Worm (Caenorhabditis elegans) whole organism, L1 larva: ENCODE results near the gene Y43F8B.9.

Experiments used
- C34B4.2 ChIP-seq: sonication (generic microtip); optimal IDR thresholded peaks from 2 replicates; lab custom pipeline; 2017; ENCODE audit warnings: mild to moderate bottlenecking, missing genetic modification characterization, missing compliant biosample characterization
- alr-1 ChIP-seq: fragments of 200-800 bp; sonication (Bioruptor generic); optimal IDR thresholded peaks from 2 replicates; lab custom pipeline; 2018; ENCODE audit warnings: borderline replicate concordance, mild to moderate bottlenecking, missing genetic modification characterization, missing compliant biosample characterization
- aly-2 ChIP-seq: fragments of 150-350 bp; optimal IDR thresholded peaks from 2 replicates; lab custom pipeline; 2014; ENCODE audit warnings: missing biosample characterization, missing genetic modification characterization
- egl-27 ChIP-seq, 2 experiments: fragments of 150-350 bp in 1 of 2; sonication (generic microtip); optimal IDR thresholded peaks; 3 replicates each; lab custom pipeline; 2017 to 2018; ENCODE audit warnings: missing biosample characterization in 2 of 2, missing genetic modification characterization in 2 of 2, missing genetic modification reagents in 2 of 2
- elt-3 ChIP-seq, 6 experiments: fragments of 150-350 bp in 1 of 6; sonication (generic microtip); optimal IDR thresholded peaks; 2 replicates each; lab custom pipeline; 2017 to 2018; ENCODE audit warnings: missing biosample characterization in 6 of 6, missing genetic modification characterization in 6 of 6, inconsistent platforms in 1 of 6
- fos-1 ChIP-seq: fragments of 150-350 bp; optimal IDR thresholded peaks from 2 replicates; lab custom pipeline; 2014; ENCODE audit warnings: missing biosample characterization, missing genetic modification characterization
- lin-39 ChIP-seq: fragments of 150-350 bp; optimal IDR thresholded peaks from 2 replicates; lab custom pipeline; 2014; ENCODE audit warnings: missing biosample characterization, missing genetic modification reagents, missing genetic modification characterization
- mdl-1 ChIP-seq, 2 experiments: fragments of 150-350 bp; optimal IDR thresholded peaks; 2 replicates each; lab custom pipeline; 2014 to 2017; ENCODE audit warnings: missing biosample characterization in 2 of 2, missing genetic modification characterization in 2 of 2, inconsistent platforms in 1 of 2
- nhr-11 ChIP-seq: fragments of 150-350 bp; optimal IDR thresholded peaks from 2 replicates; lab custom pipeline; 2014; ENCODE audit warnings: missing biosample characterization, missing genetic modification characterization
- nhr-237 ChIP-seq: fragments of 150-350 bp; optimal IDR thresholded peaks from 2 replicates; lab custom pipeline; 2014; ENCODE audit warnings: missing biosample characterization, missing genetic modification characterization
- nhr-90 ChIP-seq: sonication (generic microtip); optimal IDR thresholded peaks from 2 replicates; lab custom pipeline; 2016; ENCODE audit warnings: mild to moderate bottlenecking, missing genetic modification characterization, missing compliant biosample characterization; ENCODE audit not compliant: poor library complexity
- tlp-1 ChIP-seq: fragments of 150-350 bp; optimal IDR thresholded peaks from 2 replicates; lab custom pipeline; 2014; ENCODE audit warnings: missing biosample characterization, missing genetic modification characterization
- unc-62 ChIP-seq: fragments of 150-350 bp; optimal IDR thresholded peaks from 2 replicates; lab custom pipeline; 2014; ENCODE audit warnings: missing biosample characterization, missing genetic modification reagents, missing genetic modification characterization
- ztf-4 ChIP-seq: fragments of 150-350 bp; optimal IDR thresholded peaks from 2 replicates; lab custom pipeline; 2014; ENCODE audit warnings: missing biosample characterization, missing genetic modification characterization

DNA sequence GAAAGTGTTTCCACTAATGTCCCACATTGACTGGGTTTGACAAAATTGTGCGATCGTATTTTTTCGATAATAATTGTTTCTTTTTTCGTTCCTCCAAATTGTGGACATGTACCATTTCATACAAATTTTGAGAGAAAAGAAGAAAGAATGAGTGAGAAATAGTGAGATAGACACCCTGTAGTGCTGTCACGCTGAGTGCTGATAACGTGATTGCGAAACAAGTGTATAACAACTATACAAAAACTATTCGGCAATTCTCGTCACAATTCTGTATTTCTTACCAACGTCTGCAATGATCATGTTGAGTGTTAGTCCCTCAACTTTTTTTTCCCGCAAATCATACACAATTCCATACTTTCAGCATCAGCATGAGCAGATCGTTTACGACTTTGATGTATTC lies 41.6 kb upstream of the Y43F8B.9 start, which contains the start of gene C25F9.14:
- TF ChIP-seq aly-2 (tag; lab: Kevin White, UChicago) (no peak), elt-3 (tag; optimal IDR thresholded peaks at IDR 0.05; lab: Kevin White, UChicago) (no peak), alr-1 (tag; lab: Kevin White, UChicago) (no peak), unc-62 (GFP tag; lab: Kevin White, UChicago) (no peak), mdl-1 (tag; optimal IDR thresholded peaks at IDR 0.05; lab: Kevin White, UChicago) (no peak), nhr-237 (tag; lab: Kevin White, UChicago) (no peak), nhr-11 (tag; lab: Kevin White, UChicago) (no peak), fos-1 (tag; lab: Kevin White, UChicago) (no peak), egl-27 (tag; optimal IDR thresholded peaks at IDR 0.05; lab: Kevin White, UChicago) (no peak), C34B4.2 (tag; lab: Kevin White, UChicago) (no peak), lin-39 (tag; lab: Kevin White, UChicago) (no peak), tlp-1 (tag; lab: Kevin White, UChicago) (no peak), ztf-4 (no peak), nhr-90 (tag; lab: Kevin White, UChicago) (no peak)
